Worm (Caenorhabditis elegans) whole organism, L4/young adult: ENCODE results near the gene C49H3.12.

ENCODE experiments used
- W03F9.2 ChIP-seq: fragments of 150-350 bp; optimal IDR thresholded peaks from 2 replicates; lab custom pipeline; 2014; ENCODE audit warnings: missing biosample characterization, missing genetic modification characterization
- dao-5 ChIP-seq: sonication (generic microtip); optimal IDR thresholded peaks from 2 replicates; lab custom pipeline; 2016; ENCODE audit warnings: missing genotype, missing genetic modification characterization, moderate library complexity, missing compliant biosample characterization
- him-1 ChIP-seq: sonication (generic microtip); optimal IDR thresholded peaks from 2 replicates; lab custom pipeline; 2016; ENCODE audit warnings: missing genotype, missing genetic modification reagents, missing genetic modification characterization, missing compliant biosample characterization

C49H3.12 gene

ce11 chrIV:7938834-7939233 lies 11.7 kb upstream of the C49H3.12 start, which contains the start of gene F20D12.7:
Gene F20D12.7 (minus strand): TSS chrIV:7938934.
- TF ChIP-seq W03F9.2 (no peak), dao-5 (no peak), him-1 (tag; lab: Kevin White, UChicago) (no peak)

ce11 chrIV:7933733-7934132 lies 6.6 kb upstream of the C49H3.12 start, which contains the start of gene bbs-2:
Gene bbs-2 (plus strand): TSS chrIV:7934033.
- no peak for TF ChIP-seq dao-5
- no peak for TF ChIP-seq him-1 (tag; lab: Kevin White, UChicago)
- no peak for TF ChIP-seq W03F9.2

- TF ChIP-seq dao-5 = no peak
- TF ChIP-seq him-1 (tag; lab: Kevin White, UChicago) = no peak
- no peak for TF ChIP-seq W03F9.2
These were observed 4.8 kb upstream of the C49H3.12 start for ce11 chrIV:7931873-7932272.

- no peak for TF ChIP-seq W03F9.2
- no peak for TF ChIP-seq him-1 (tag; lab: Kevin White, UChicago)
These were observed 734 bp upstream of the C49H3.12 start, which contains the start of gene gcy-8 for ce11 chrIV:7927852-7928251. Gene gcy-8 (plus strand): TSS chrIV:7928152.

- peak; percentile 23 for TF ChIP-seq W03F9.2
- TF ChIP-seq dao-5 = no peak
- TF ChIP-seq him-1 (tag; lab: Kevin White, UChicago) = no peak
These were observed 847 bp downstream of the C49H3.12 start, which contains the start of gene rps-2 for ce11 chrIV:7926102-7926840. Gene rps-2 (minus strand): TSS chrIV:7926391.

ce11 chrIV:7924975-7925828 lies 1.9 kb downstream of the C49H3.12 start:
- TF ChIP-seq him-1 (tag; lab: Kevin White, UChicago) (no peak), dao-5 (no peak), W03F9.2 (no peak)

ce11 chrIV:7923982-7924480 lies 3.1 kb downstream of the C49H3.12 start, which contains the start of the genes xpo-3 and C49H3.3:
Gene xpo-3 (minus strand): TSS chrIV:7924032.
Gene C49H3.3 (plus strand): TSS chrIV:7924350.
- TF ChIP-seq W03F9.2 = peak; percentile 79
- TF ChIP-seq dao-5 = no peak

- TF ChIP-seq dao-5 = no peak
- no peak for TF ChIP-seq him-1 (tag; lab: Kevin White, UChicago)
- no peak for TF ChIP-seq W03F9.2
These were observed 7.0 kb downstream of the C49H3.12 start, which contains the start of gene C49H3.16 for ce11 chrIV:7920126-7920525. Gene C49H3.16 (plus strand): TSS chrIV:7920426.

ce11 chrIV:7917881-7918280 lies 9.2 kb downstream of the C49H3.12 start:
- TF ChIP-seq dao-5 (no peak), W03F9.2 (no peak), him-1 (tag; lab: Kevin White, UChicago) (no peak)

- TF ChIP-seq him-1 (tag; lab: Kevin White, UChicago) = no peak
- TF ChIP-seq W03F9.2 = no peak
- no peak for TF ChIP-seq dao-5
These were observed 10.2 kb downstream of the C49H3.12 start for ce11 chrIV:7916907-7917306.

- no peak for TF ChIP-seq dao-5
- TF ChIP-seq W03F9.2 = no peak
- no peak for TF ChIP-seq him-1 (tag; lab: Kevin White, UChicago)
These were observed 12.1 kb downstream of the C49H3.12 start, which contains the start of gene C49H3.4 for ce11 chrIV:7914991-7915390. Gene C49H3.4 (plus strand): TSS chrIV:7915291.

- TF ChIP-seq dao-5 (no peak), him-1 (tag; lab: Kevin White, UChicago) (no peak), W03F9.2 (no peak)
These were observed 16.9 kb downstream of the C49H3.12 start, which contains the start of the genes npp-27 and ntl-4 for ce11 chrIV:7910197-7910735. Gene npp-27 (minus strand): TSS chrIV:7910247. Gene ntl-4 (plus strand): TSS chrIV:7910575.

ce11 chrIV:7909455-7910141 lies 17.5 kb downstream of the C49H3.12 start:
- no peak for TF ChIP-seq him-1 (tag; lab: Kevin White, UChicago)
- no peak for TF ChIP-seq dao-5
- peak; percentile 33 for TF ChIP-seq W03F9.2
